Worm (Caenorhabditis elegans) whole organism, L4 larva: ENCODE results near the gene ddx-35.

Experiments used
- cey-2 ChIP-seq: sonication (generic microtip); optimal IDR thresholded peaks from 3 replicates; lab custom pipeline; 2017; ENCODE audit warnings: missing genetic modification characterization, mild to moderate bottlenecking, missing compliant biosample characterization, antibody characterized with exemption, borderline replicate concordance; ENCODE audit not compliant: insufficient read depth
- fos-1 ChIP-seq: fragments of 150-350 bp; optimal IDR thresholded peaks from 2 replicates; lab custom pipeline; 2014; ENCODE audit warnings: missing biosample characterization, missing genetic modification characterization
- lin-15B ChIP-seq: fragments of 150-350 bp; sonication (generic microtip); optimal IDR thresholded peaks from 3 replicates; lab custom pipeline; 2014; ENCODE audit warnings: missing biosample characterization, missing genetic modification characterization
- lsy-2 ChIP-seq, 2 experiments: fragments of 150-350 bp in 1 of 2; sonication (generic microtip) in 1 of 2; optimal IDR thresholded peaks; 2 replicates each; lab custom pipeline; 2014 to 2017; ENCODE audit warnings: missing biosample characterization in 2 of 2, missing genetic modification characterization in 2 of 2
- mdl-1 ChIP-seq, 2 experiments: fragments of 150-350 bp in 1 of 2; sonication (generic microtip) in 1 of 2; optimal IDR thresholded peaks; 2 replicates each; lab custom pipeline; 2014 to 2017; ENCODE audit warnings: missing biosample characterization in 2 of 2, missing genetic modification characterization in 2 of 2
- ztf-11 ChIP-seq: fragments of 150-350 bp; optimal IDR thresholded peaks from 2 replicates; lab custom pipeline; 2014; ENCODE audit warnings: missing biosample characterization, missing genetic modification characterization

- TF ChIP-seq ztf-11 (tag; lab: Kevin White, UChicago), result no peak
- no peak for TF ChIP-seq cey-2 (tag; lab: Kevin White, UChicago)
- TF ChIP-seq lin-15B, result no peak
- TF ChIP-seq fos-1 (tag; lab: Kevin White, UChicago), result no peak
- TF ChIP-seq mdl-1 (tag; optimal IDR thresholded peaks at IDR 0.05; lab: Kevin White, UChicago), result no peak
- peak in 1 of 2 experiments; percentile 55 for TF ChIP-seq lsy-2 (tag; optimal IDR thresholded peaks at IDR 0.05; lab: Kevin White, UChicago)
These were observed 21.3 kb downstream of the ddx-35 start, which contains the start of gene snf-6 for ce11 chrIII:1532777-1533473.
